Worm (Caenorhabditis elegans) whole organism, early embryonic: ENCODE measurements around the gene eif-2Bdelta.
A peak's percentile ranks its signal among the peaks of the same experiment; 100 is the strongest.

Experiments used
- B0310.2 ChIP-seq: sonication (generic microtip); optimal IDR thresholded peaks from 2 replicates; lab custom pipeline; 2016; ENCODE audit warnings: mild to moderate bottlenecking, missing genetic modification characterization, missing compliant biosample characterization
- F13C5.2 ChIP-seq: sonication (generic microtip); optimal IDR thresholded peaks from 2 replicates; lab custom pipeline; 2017; ENCODE audit warnings: mild to moderate bottlenecking, missing genetic modification characterization, inconsistent platforms, missing compliant biosample characterization
- aly-1 ChIP-seq: sonication (generic microtip); optimal IDR thresholded peaks from 2 replicates; lab custom pipeline; 2016; ENCODE audit warnings: missing genetic modification characterization, missing compliant biosample characterization
- ama-1 ChIP-seq: fragments of 150-350 bp; optimal IDR thresholded peaks from 2 replicates; lab custom pipeline; 2014
- ceh-13 ChIP-seq: fragments of 200-800 bp; sonication (Bioruptor generic); optimal IDR thresholded peaks from 2 replicates; lab custom pipeline; 2018; ENCODE audit warnings: mild to moderate bottlenecking, missing genetic modification characterization, missing compliant biosample characterization
- ceh-36 ChIP-seq: sonication (generic microtip); optimal IDR thresholded peaks from 2 replicates; lab custom pipeline; 2016; ENCODE audit warnings: missing genetic modification characterization, inconsistent platforms, missing compliant biosample characterization
- ets-7 ChIP-seq: sonication (generic microtip); optimal IDR thresholded peaks from 2 replicates; lab custom pipeline; 2016; ENCODE audit warnings: missing genotype, missing genetic modification characterization, missing compliant biosample characterization
- flt-1 ChIP-seq: fragments of 200-800 bp; sonication (Bioruptor generic); IDR thresholded peaks from 2 replicates; pipeline ENCODE4 v1.3.6; 2022; ENCODE audit warnings: missing genetic modification characterization, missing compliant biosample characterization
- hmbx-1 ChIP-seq: sonication (generic microtip); optimal IDR thresholded peaks from 2 replicates; lab custom pipeline; 2016; ENCODE audit warnings: mild to moderate bottlenecking, missing genetic modification characterization, missing compliant biosample characterization
- hmg-4 ChIP-seq: fragments of 200-800 bp; sonication (Bioruptor generic); optimal IDR thresholded peaks from 2 replicates; lab custom pipeline; 2018; ENCODE audit warnings: mild to moderate bottlenecking, missing genetic modification characterization, missing compliant biosample characterization
- hnd-1 ChIP-seq: sonication (generic microtip); optimal IDR thresholded peaks from 2 replicates; lab custom pipeline; 2016; ENCODE audit warnings: missing genetic modification characterization, missing compliant biosample characterization
- pes-1 ChIP-seq: fragments of 200-800 bp; sonication (Bioruptor generic); IDR thresholded peaks from 2 replicates; pipeline ENCODE4 v1.3.6; 2022; ENCODE audit warnings: missing genetic modification reagents, missing genetic modification characterization, missing compliant biosample characterization
- scrt-1 ChIP-seq: fragments of 200-800 bp; sonication (Bioruptor generic); IDR thresholded peaks from 2 replicates; pipeline ENCODE4 v1.3.6; 2022; ENCODE audit warnings: missing genetic modification characterization, missing compliant biosample characterization
- sea-1 ChIP-seq: fragments of 200-800 bp; sonication (Bioruptor generic); conservative IDR thresholded peaks from 2 replicates; pipeline ENCODE4 v1.3.6; 2022; ENCODE audit warnings: missing genetic modification characterization, missing compliant biosample characterization
- tbx-11 ChIP-seq: fragments of 200-800 bp; sonication (Bioruptor generic); IDR thresholded peaks from 2 replicates; pipeline ENCODE4 v1.3.6; 2022; ENCODE audit warnings: missing genetic modification characterization, missing compliant biosample characterization
- tbx-37 ChIP-seq: fragments of 200-800 bp; sonication (Bioruptor generic); conservative IDR thresholded peaks from 2 replicates; pipeline ENCODE4 v1.3.6; 2022; ENCODE audit warnings: missing genetic modification reagents, missing genetic modification characterization, missing compliant biosample characterization
- tra-4 ChIP-seq: sonication (generic microtip); optimal IDR thresholded peaks from 2 replicates; lab custom pipeline; 2017; ENCODE audit warnings: missing genetic modification characterization, missing compliant biosample characterization

eif-2Bdelta gene

DNA sequence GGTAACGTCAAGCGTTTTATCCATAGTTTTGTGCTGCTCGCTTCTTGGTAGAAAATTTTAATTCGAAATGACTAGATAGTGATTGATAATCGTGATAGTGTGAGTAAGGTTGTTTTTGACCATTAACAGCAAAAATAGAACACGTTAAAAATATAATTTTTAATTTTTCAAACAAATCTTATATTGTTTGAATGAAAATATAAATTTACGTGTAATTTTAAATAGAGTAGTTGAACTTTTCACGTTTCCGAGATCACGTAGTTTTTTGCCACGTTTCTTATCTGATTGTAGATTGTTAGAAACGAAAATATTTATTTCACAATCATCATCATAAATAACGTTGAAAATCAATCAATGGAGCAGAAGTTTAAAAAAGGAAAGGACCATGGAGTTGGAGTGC lies 17.9 kb downstream of the eif-2Bdelta start, which contains the start of the genes C50F4.10 and pfk-1.2:
Gene C50F4.10, minus strand, starts transcription at position 101 of the 400 bp plus-strand sequence.
Gene pfk-1.2, plus strand, starts transcription at position 325 of the 400 bp plus-strand sequence.
- TF ChIP-seq pes-1 (GFP tag; lab: Robert Waterston, UW) (no peak), ama-1 (lab: Kevin White, UChicago) (no peak), ets-7 (tag; lab: Kevin White, UChicago) (no peak), tra-4 (no peak)

DNA sequence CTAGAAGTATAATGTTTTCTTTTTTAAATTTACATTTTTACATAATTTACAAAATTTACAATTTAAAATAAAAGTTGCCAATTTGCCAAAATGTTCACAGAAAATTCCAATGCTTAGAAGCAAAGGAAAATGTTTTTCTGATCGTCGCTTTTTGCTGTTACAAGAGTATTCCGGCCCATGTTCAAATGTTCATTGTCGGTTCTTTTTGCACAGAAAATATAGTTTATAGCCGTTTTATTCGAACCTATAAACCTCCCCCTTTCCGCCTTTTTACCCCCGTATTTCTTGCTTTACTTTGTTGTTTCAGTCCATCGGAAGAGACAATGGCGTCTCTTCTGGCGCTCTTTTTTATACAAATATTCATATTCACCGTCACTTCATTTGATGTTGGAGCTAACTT lies 21.0 kb downstream of the eif-2Bdelta start, which contains the start of gene tag-329:
Gene tag-329, plus strand, starts transcription at position 301 of the 400 bp plus-strand sequence.
- TF ChIP-seq hnd-1 (tag; lab: Kevin White, UChicago) (no peak), pes-1 (GFP tag; lab: Robert Waterston, UW) (no peak), ceh-13 (GFP tag; lab: Kevin White, UChicago) (no peak), ets-7 (tag; lab: Kevin White, UChicago) (no peak), tbx-37 (GFP tag; lab: Robert Waterston, UW) (no peak), hmg-4 (GFP tag; lab: Kevin White, UChicago) (no peak), sea-1 (no peak), hmbx-1 (tag; lab: Kevin White, UChicago) (no peak), scrt-1 (GFP tag; lab: Robert Waterston, UW) (no peak), tbx-11 (no peak), F13C5.2 (tag; lab: Kevin White, UChicago) (no peak), B0310.2 (no peak), aly-1 (no peak), tra-4 (no peak), ceh-36 (tag; lab: Kevin White, UChicago) (no peak), ama-1 (lab: Kevin White, UChicago) (no peak)

DNA sequence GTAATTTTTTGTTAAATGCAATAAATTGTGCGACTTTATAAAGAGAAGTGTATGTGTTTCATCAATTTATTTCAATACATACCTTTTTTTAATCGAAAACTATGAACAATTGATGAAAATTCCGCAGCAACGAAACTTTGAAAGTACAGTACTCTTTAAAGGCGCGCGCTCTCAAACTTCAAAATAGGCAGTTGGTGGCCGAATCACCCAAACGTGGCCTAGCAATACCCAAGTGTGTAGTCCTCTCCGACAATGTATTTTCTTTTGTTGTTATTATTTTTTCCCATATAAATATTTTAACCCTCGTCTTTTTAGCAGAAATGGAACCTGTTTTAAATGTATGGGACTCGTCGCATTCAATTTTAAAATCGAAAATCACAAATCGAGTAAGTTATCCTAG lies 22.9 kb downstream of the eif-2Bdelta start, which contains the start of gene C50F4.4:
Gene C50F4.4, plus strand, starts transcription at position 267 of the 400 bp plus-strand sequence.
- TF ChIP-seq hnd-1 (tag; lab: Kevin White, UChicago) (no peak), tbx-37 (GFP tag; lab: Robert Waterston, UW) (no peak), ama-1 (lab: Kevin White, UChicago) (no peak), F13C5.2 (tag; lab: Kevin White, UChicago) (no peak), hmbx-1 (tag; lab: Kevin White, UChicago) (no peak), flt-1 (no peak), scrt-1 (GFP tag; lab: Robert Waterston, UW) (no peak), B0310.2 (no peak), tra-4 (no peak)

DNA sequence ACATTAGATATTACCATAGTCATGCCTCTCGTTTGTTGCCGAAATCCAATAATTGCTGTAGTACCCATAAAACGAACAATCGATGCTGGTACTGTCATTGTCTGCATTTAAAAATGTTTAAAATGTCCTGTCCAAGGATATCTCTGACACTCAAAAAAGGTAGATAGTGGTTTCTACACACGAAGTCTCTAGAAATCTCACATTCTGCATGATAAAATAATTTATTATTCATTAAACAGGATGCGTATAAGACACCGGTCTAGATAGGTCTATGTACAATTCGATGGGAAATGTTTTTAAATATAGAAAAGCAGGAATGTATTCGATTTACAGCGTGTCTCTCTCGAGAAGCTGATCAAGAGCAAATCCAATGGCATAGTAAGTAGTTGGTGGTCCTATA lies 26.0 kb downstream of the eif-2Bdelta start, which contains the start of gene C50F4.12:
Gene C50F4.12, minus strand, starts transcription at position 101 of the 400 bp plus-strand sequence.
- no peak for TF ChIP-seq ama-1 (lab: Kevin White, UChicago)
- TF ChIP-seq F13C5.2 (tag; lab: Kevin White, UChicago) = no peak
- no peak for TF ChIP-seq pes-1 (GFP tag; lab: Robert Waterston, UW)
- no peak for TF ChIP-seq sea-1
- no peak for TF ChIP-seq ets-7 (tag; lab: Kevin White, UChicago)
- no peak for TF ChIP-seq tra-4
- no peak for TF ChIP-seq ceh-36 (tag; lab: Kevin White, UChicago)
- TF ChIP-seq tbx-37 (GFP tag; lab: Robert Waterston, UW) = no peak
- TF ChIP-seq hnd-1 (tag; lab: Kevin White, UChicago) = no peak
- TF ChIP-seq aly-1 = no peak
- no peak for TF ChIP-seq ceh-13 (GFP tag; lab: Kevin White, UChicago)
- no peak for TF ChIP-seq hmg-4 (GFP tag; lab: Kevin White, UChicago)
- TF ChIP-seq scrt-1 (GFP tag; lab: Robert Waterston, UW) = no peak
- no peak for TF ChIP-seq hmbx-1 (tag; lab: Kevin White, UChicago)
- no peak for TF ChIP-seq tbx-11
- TF ChIP-seq B0310.2 = no peak
- no peak for TF ChIP-seq flt-1

DNA sequence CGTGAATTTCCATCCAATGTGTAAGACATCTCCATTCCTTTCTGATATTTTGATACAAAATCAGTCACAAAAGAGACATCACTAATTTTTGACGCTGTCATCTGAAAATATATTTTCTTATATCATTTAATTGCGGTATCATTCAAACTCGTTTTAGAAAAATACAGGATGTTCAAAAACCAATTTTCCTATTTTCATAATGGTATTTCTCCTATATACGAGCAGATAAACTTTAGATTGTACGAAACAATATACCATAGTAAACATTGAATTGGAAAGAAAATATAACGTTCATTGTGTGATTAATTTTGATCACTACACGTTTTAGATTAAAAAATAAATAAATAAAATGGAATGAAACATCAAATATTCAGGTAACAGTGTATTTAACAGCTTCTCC lies 27.9 kb downstream of the eif-2Bdelta start, which contains the start of gene C50F4.16:
Gene C50F4.16, minus strand, starts transcription at position 101 of the 400 bp plus-strand sequence.
- TF ChIP-seq sea-1 (no peak), pes-1 (GFP tag; lab: Robert Waterston, UW) (no peak), hmg-4 (GFP tag; lab: Kevin White, UChicago) (no peak), scrt-1 (GFP tag; lab: Robert Waterston, UW) (no peak), tbx-37 (GFP tag; lab: Robert Waterston, UW) (no peak), tra-4 (no peak), ceh-13 (GFP tag; lab: Kevin White, UChicago) (no peak), tbx-11 (no peak), B0310.2 (no peak), ama-1 (lab: Kevin White, UChicago) (no peak), ets-7 (tag; lab: Kevin White, UChicago) (no peak), hnd-1 (tag; lab: Kevin White, UChicago) (no peak), flt-1 (no peak), aly-1 (no peak), F13C5.2 (tag; lab: Kevin White, UChicago) (no peak), hmbx-1 (tag; lab: Kevin White, UChicago) (no peak)

DNA sequence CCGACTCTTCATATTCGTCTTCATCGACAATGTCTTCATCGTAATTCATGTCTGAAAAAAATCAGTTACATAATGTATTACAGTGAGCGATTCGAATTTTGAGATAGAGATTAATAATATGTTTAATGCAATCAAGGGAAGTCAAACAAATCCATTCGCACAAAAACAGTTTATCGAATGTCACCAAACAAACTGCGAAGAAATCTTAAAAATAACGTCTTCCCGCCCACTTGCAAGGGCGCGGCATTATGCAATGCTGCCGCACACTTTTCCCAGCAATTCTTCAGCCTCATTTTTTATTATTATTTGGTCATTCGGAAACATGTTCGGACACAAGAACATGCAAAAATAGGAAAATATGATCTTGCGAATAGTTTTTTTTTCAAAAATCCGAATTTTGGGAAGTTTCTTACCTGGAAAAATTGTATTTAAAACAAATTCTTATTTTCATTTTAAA lies 30.6 kb downstream of the eif-2Bdelta start, which contains the start of gene mdf-1:
Gene mdf-1, minus strand, starts transcription at position 51 of the 457 bp plus-strand sequence.
- peak; percentile 39; the same call in 1 of the 2 replicates for TF ChIP-seq flt-1
- peak; percentile 31 for TF ChIP-seq F13C5.2 (tag; lab: Kevin White, UChicago)
- no peak for TF ChIP-seq aly-1
- no peak for TF ChIP-seq tra-4

DNA sequence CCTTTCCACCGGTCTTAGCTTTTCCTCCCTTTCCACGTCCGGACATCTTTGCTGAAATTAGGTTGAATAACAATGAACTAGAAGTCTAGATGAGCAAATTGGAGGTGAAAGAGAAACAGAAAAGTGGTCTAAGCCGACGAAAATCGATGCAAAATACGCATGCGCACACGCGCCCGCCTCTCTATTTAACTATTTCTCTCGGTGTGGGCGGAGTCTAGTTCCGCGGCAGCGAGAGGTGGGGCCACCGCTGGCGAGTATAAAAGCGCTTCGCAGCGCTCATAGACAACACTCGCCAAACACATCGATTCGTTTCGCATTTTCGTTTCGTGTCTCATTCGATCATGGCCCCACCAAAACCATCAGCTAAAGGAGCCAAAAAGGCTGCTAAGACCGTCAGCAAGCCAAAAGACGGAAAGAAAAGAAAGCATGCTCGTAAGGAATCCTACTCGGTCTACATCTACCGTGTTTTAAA lies 31.6 kb downstream of the eif-2Bdelta start, which contains the start of the genes his-35 and his-41:
Gene his-35, minus strand, starts transcription at position 51 of the 472 bp plus-strand sequence.
Gene his-41, plus strand, starts transcription at position 299 of the 472 bp plus-strand sequence.
- TF ChIP-seq hnd-1 (tag; lab: Kevin White, UChicago) = no peak
- TF ChIP-seq tbx-11 = no peak
- TF ChIP-seq ama-1 (lab: Kevin White, UChicago) = no peak
- no peak for TF ChIP-seq flt-1
- no peak for TF ChIP-seq tra-4
- no peak for TF ChIP-seq ceh-36 (tag; lab: Kevin White, UChicago)
- no peak for TF ChIP-seq ets-7 (tag; lab: Kevin White, UChicago)
- no peak for TF ChIP-seq scrt-1 (GFP tag; lab: Robert Waterston, UW)
- no peak for TF ChIP-seq aly-1
- no peak for TF ChIP-seq hmg-4 (GFP tag; lab: Kevin White, UChicago)
- TF ChIP-seq B0310.2 = no peak
- no peak for TF ChIP-seq hmbx-1 (tag; lab: Kevin White, UChicago)
- no peak for TF ChIP-seq F13C5.2 (tag; lab: Kevin White, UChicago)
